Fruit fly (Drosophila melanogaster) whole organism: ENCODE results near the gene CG13362.

Experiments
- CG8478 ChIP-seq: fragments of >200 bp; optimal IDR thresholded peaks from 2 replicates; lab custom pipeline; 2018; ENCODE audit warnings: inconsistent platforms
- Dll ChIP-seq: fragments of >200 bp; optimal IDR thresholded peaks from 2 replicates; lab custom pipeline; 2017
- EcR ChIP-seq, 2 experiments: fragments of >200 bp; optimal IDR thresholded peaks; 2 replicates each; lab custom pipeline; 2017; ENCODE audit warnings: missing biosample characterization in 2 of 2, missing genetic modification characterization in 2 of 2, missing genetic modification reagents in 2 of 2
- pan ChIP-seq: fragments of >200 bp; optimal IDR thresholded peaks from 2 replicates; lab custom pipeline; 2017
- psq ChIP-seq: fragments of >200 bp; optimal IDR thresholded peaks from 2 replicates; lab custom pipeline; 2017
- usp ChIP-seq: fragments of >200 bp; optimal IDR thresholded peaks from 2 replicates; lab custom pipeline; 2017; ENCODE audit warnings: missing biosample characterization, missing genetic modification characterization, mixed read lengths

DNA sequence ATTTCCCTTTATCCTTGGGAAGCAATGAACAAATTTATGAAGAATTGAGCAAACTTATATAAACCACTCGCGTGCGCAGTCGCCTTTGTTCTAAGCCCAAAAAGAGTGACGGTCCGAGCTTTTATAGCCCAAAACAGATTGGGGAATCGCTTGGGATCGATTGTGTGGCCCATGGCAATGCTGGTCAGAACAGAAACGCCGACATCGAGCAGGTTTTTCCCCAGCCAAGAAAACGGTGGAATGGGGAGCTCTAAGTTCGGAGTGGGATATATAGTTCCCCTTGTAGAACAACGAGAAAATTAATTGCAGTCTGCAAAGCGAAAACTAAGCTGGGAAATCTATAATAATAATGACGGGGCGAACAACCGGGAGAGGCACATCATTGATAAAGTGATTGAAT lies at the start of gene CG13362:
- TF ChIP-seq psq (no peak), pan (no peak), CG8478 (lab: Kevin White, UChicago) (no peak), Dll (lab: Kevin White, UChicago) (no peak), usp (GFP tag; lab: Kevin White, UChicago) (no peak), EcR (GFP tag; optimal IDR thresholded peaks at IDR 0.05; lab: Kevin White, UChicago) (no peak)
